Worm (Caenorhabditis elegans): ENCODE data around the gene faah-5.

- TF ChIP-seq ztf-11 (tag; optimal IDR thresholded peaks at IDR 0.05) (no peak), sma-9 (GFP tag; optimal IDR thresholded peaks at IDR 0.05) (no peak), sma-9 (tag; optimal IDR thresholded peaks at IDR 0.05) (no peak), blmp-1 (tag; optimal IDR thresholded peaks at IDR 0.05; ENCODE audit: insufficient read depth) (no peak), dmd-4 (tag; optimal IDR thresholded peaks at IDR 0.05) (no peak), unc-62 (GFP tag; optimal IDR thresholded peaks at IDR 0.05) (no peak), ama-1 (optimal IDR thresholded peaks at IDR 0.05) (no peak), unc-39 (tag; optimal IDR thresholded peaks at IDR 0.05) (no peak), nhr-12 (tag; optimal IDR thresholded peaks at IDR 0.05) (no peak), F13H6.1 (tag; optimal IDR thresholded peaks at IDR 0.05) (no peak), lsy-2 (tag; optimal IDR thresholded peaks at IDR 0.05) (no peak), ceh-82 (tag; optimal IDR thresholded peaks at IDR 0.05) (no peak)
Measured at ce11 chrIII:11891335-11891734, at the start of gene faah-5.

All from whole organism, L2 larva.